Worm (Caenorhabditis elegans): ENCODE measurements around the gene mrps-18C.

Gene mrps-18C

DNA sequence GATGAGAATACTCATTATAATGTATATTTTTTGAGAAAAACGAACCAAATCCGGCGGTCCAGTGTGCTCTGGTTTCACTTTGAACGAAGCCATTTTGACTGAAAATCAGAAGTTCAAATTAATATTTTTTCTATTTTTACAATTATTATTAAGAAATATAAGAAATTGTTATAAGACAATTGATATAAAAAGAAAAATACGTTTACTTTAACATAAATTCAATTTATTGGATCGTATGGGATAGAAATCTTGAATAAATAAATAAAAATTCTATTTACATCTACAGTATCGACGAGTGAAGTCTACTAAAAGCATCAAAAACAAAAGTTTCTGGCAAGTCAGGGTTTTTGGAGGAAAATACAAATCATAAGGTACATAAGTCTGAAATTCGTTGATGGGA, 24.8 kb downstream of the mrps-18C start, which contains the start of gene C27F2.4:
C27F2.4 (minus strand) TSS at position 101 of the 400 bp plus-strand sequence.
- TF ChIP-seq nhr-11 (tag; optimal IDR thresholded peaks at IDR 0.05) (no peak), ceh-18 (tag; optimal IDR thresholded peaks at IDR 0.05) (no peak)

DNA sequence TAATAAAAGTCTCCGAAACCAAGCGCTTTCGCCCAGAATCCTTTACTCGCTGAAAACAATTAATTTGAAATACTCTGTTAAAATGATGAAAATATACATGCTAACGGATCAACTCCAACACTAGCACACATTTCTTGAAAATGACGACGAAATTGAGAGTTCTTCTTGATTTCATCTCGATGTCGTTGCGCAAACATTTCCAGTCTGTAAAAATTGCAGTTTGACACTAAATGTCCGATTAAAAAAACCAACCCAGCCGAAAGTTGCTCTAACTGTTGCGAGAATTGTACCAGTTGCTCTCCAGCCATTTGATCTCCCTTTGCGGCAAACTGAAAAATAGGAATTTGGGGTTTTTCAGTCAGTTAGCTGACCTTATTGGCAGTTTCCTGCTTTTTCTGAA, 25.9 kb downstream of the mrps-18C start:
- TF ChIP-seq ttx-3 (tag; optimal IDR thresholded peaks at IDR 0.05) (no peak), pat-9 (tag; optimal IDR thresholded peaks at IDR 0.05) (no peak), odd-2 (tag; optimal IDR thresholded peaks at IDR 0.05) (no peak), nfya-1 (tag; optimal IDR thresholded peaks at IDR 0.05) (no peak), syd-9 (tag; optimal IDR thresholded peaks at IDR 0.05) (no peak), tbx-2 (tag; optimal IDR thresholded peaks at IDR 0.05) (no peak), ama-1 (optimal IDR thresholded peaks at IDR 0.05) (no peak), ceh-9 (tag; optimal IDR thresholded peaks at IDR 0.05) (no peak), madf-2 (tag; optimal IDR thresholded peaks at IDR 0.05) (no peak), unc-55 (GFP tag; optimal IDR thresholded peaks at IDR 0.05) (no peak), rnt-1 (tag; optimal IDR thresholded peaks at IDR 0.05) (no peak), pha-4 (tag; optimal IDR thresholded peaks at IDR 0.05) (no peak)

ce11 chrIII:4962393-4962792, 27.0 kb downstream of the mrps-18C start, which contains the start of gene vps-22:
TSS of gene vps-22 (minus strand) at chrIII:4962493.
- TF ChIP-seq ztf-16 (tag; optimal IDR thresholded peaks at IDR 0.05) = no peak
- TF ChIP-seq elt-4 (tag; optimal IDR thresholded peaks at IDR 0.05) = no peak
- TF ChIP-seq hlh-13 (GFP tag; optimal IDR thresholded peaks at IDR 0.05) = no peak
- no peak for TF ChIP-seq Y22D7AL.16 (tag; optimal IDR thresholded peaks at IDR 0.05)
- TF ChIP-seq tbx-2 (tag; optimal IDR thresholded peaks at IDR 0.05) = no peak
- TF ChIP-seq mec-3 (tag; optimal IDR thresholded peaks at IDR 0.05; ENCODE audit: borderline replicate concordance) = no peak

ce11 chrIII:4962886-4963285, 27.5 kb downstream of the mrps-18C start, which contains the start of gene C27F2.9:
TSS of gene C27F2.9 (minus strand) at chrIII:4963044.
- TF ChIP-seq tbx-2 (tag; optimal IDR thresholded peaks at IDR 0.05) (peak; percentile 76), ama-1 (optimal IDR thresholded peaks at IDR 0.05) (no peak), ets-4 (tag; optimal IDR thresholded peaks at IDR 0.05) (peak; percentile 77), unc-55 (GFP tag; optimal IDR thresholded peaks at IDR 0.05) (peak; percentile 26), madf-2 (tag; optimal IDR thresholded peaks at IDR 0.05) (peak; percentile 31), eyg-1 (tag; optimal IDR thresholded peaks at IDR 0.05) (no peak), npax-4 (tag; optimal IDR thresholded peaks at IDR 0.05) (peak; percentile 1), unc-86 (tag; optimal IDR thresholded peaks at IDR 0.05) (peak; percentile 18), sox-2 (GFP tag; IDR thresholded peaks at IDR 0.05) (peak; percentile 48), ceh-18 (tag; optimal IDR thresholded peaks at IDR 0.05) (peak; percentile 76), pag-3 (tag; optimal IDR thresholded peaks at IDR 0.05; ENCODE audit: borderline replicate concordance) (no peak), ceh-2 (tag; optimal IDR thresholded peaks at IDR 0.05) (peak; percentile 1), hlh-6 (tag; optimal IDR thresholded peaks at IDR 0.05) (no peak), lin-11 (tag; optimal IDR thresholded peaks at IDR 0.05) (peak; percentile 25), ceh-48 (tag; optimal IDR thresholded peaks at IDR 0.05) (peak; percentile 81), nhr-11 (tag; optimal IDR thresholded peaks at IDR 0.05) (no peak), unc-42 (tag; optimal IDR thresholded peaks at IDR 0.05) (peak; percentile 56), C08G9.2 (tag; optimal IDR thresholded peaks at IDR 0.05) (peak; percentile 4), ceh-45 (GFP tag; IDR thresholded peaks at IDR 0.05) (no peak), pqm-1 (tag; optimal IDR thresholded peaks at IDR 0.05) (no peak), zip-5 (tag; optimal IDR thresholded peaks at IDR 0.05) (no peak), tbx-7 (tag; optimal IDR thresholded peaks at IDR 0.05) (peak; percentile 44), dve-1 (tag; optimal IDR thresholded peaks at IDR 0.05) (peak; percentile 23), ceh-30 (tag; optimal IDR thresholded peaks at IDR 0.05) (peak; percentile 24), ceh-14 (tag; optimal IDR thresholded peaks at IDR 0.05) (no peak), unc-3 (GFP tag; conservative IDR thresholded peaks at IDR 0.05) (no peak; the same call in 1 of the 2 replicates), unc-3 (tag; optimal IDR thresholded peaks at IDR 0.05) (no peak), sdc-2 (tag; optimal IDR thresholded peaks at IDR 0.05) (peak; percentile 50), che-1 (tag; optimal IDR thresholded peaks at IDR 0.05) (no peak), ceh-22 (tag; optimal IDR thresholded peaks at IDR 0.05) (no peak), lim-6 (tag; optimal IDR thresholded peaks at IDR 0.05) (no peak), Y22D7AL.16 (tag; optimal IDR thresholded peaks at IDR 0.05) (peak; percentile 16), ceh-31 (tag; optimal IDR thresholded peaks at IDR 0.05) (peak; percentile 73), ceh-6 (GFP tag; optimal IDR thresholded peaks at IDR 0.05) (no peak), pax-1 (tag; optimal IDR thresholded peaks at IDR 0.05) (no peak), fax-1 (tag; optimal IDR thresholded peaks at IDR 0.05) (no peak), rnt-1 (tag; optimal IDR thresholded peaks at IDR 0.05) (peak; percentile 19)
